Fruit fly (Drosophila melanogaster): ENCODE data around the gene Raf.

The Raf gene

dm6 chrX:2329312-2329711 is 34.0 kb downstream of the Raf start:
- TF ChIP-seq vnd (GFP tag; IDR thresholded peaks at IDR 0.05; ENCODE audit: partially characterized antibody) (no peak), CG10366 (GFP tag; IDR thresholded peaks at IDR 0.05) (peak; percentile 84), ind (GFP tag; optimal IDR thresholded peaks at IDR 0.05) (peak; percentile 74), pho (GFP tag; optimal IDR thresholded peaks at IDR 0.05) (peak; percentile 72), CG13287 (GFP tag; IDR thresholded peaks at IDR 0.05; ENCODE audit: partially characterized antibody) (no peak), slou (GFP tag; optimal IDR thresholded peaks at IDR 0.05) (peak; percentile 64), mld (GFP tag; IDR thresholded peaks at IDR 0.05; ENCODE audit: partially characterized antibody) (no peak), E2f2 (GFP tag; IDR thresholded peaks at IDR 0.05) (peak; percentile 56), CG13123 (GFP tag; optimal IDR thresholded peaks at IDR 0.05) (peak; percentile 45), pum (GFP tag; optimal IDR thresholded peaks at IDR 0.05) (peak; percentile 68), Sox102F (GFP tag; optimal IDR thresholded peaks at IDR 0.05) (peak; percentile 75), amos (GFP tag; IDR thresholded peaks at IDR 0.05; ENCODE audit: partially characterized antibody) (no peak), CG11695 (GFP tag; IDR thresholded peaks at IDR 0.05) (peak; percentile 53; the same call in 1 of the 3 replicates), CG14965 (GFP tag; optimal IDR thresholded peaks at IDR 0.05; ENCODE audit: borderline replicate concordance) (no peak), CG17802 (tag; optimal IDR thresholded peaks at IDR 0.05) (peak; percentile 30), CG1832 (GFP tag; optimal IDR thresholded peaks at IDR 0.05) (no peak), ems (GFP tag; optimal IDR thresholded peaks at IDR 0.05) (no peak), NFAT (GFP tag; IDR thresholded peaks at IDR 0.05) (no peak), kay (GFP tag; optimal IDR thresholded peaks at IDR 0.05) (peak; percentile 31), BtbVII (GFP tag; optimal IDR thresholded peaks at IDR 0.05) (peak; percentile 40), Jarid2 (GFP tag; optimal IDR thresholded peaks at IDR 0.05) (no peak), fd96Cb (tag; optimal IDR thresholded peaks at IDR 0.05) (peak; percentile 48), Stat92E (GFP tag; optimal IDR thresholded peaks at IDR 0.05) (no peak), CG7745 (tag; optimal IDR thresholded peaks at IDR 0.05) (no peak), MBD-R2 (GFP tag; IDR thresholded peaks at IDR 0.05) (peak; percentile 29; the same call in 1 of the 2 replicates), Fer2 (tag; optimal IDR thresholded peaks at IDR 0.05) (peak; percentile 2), tap (tag; optimal IDR thresholded peaks at IDR 0.05) (peak; percentile 50), cad (GFP tag; optimal IDR thresholded peaks at IDR 0.05) (no peak), CG12659 (GFP tag; optimal IDR thresholded peaks at IDR 0.05) (peak; percentile 68), chif (GFP tag; optimal IDR thresholded peaks at IDR 0.05) (peak; percentile 80 to 87), en (GFP tag; optimal IDR thresholded peaks at IDR 0.05) (peak; percentile 25), CG9932 (GFP tag; IDR thresholded peaks at IDR 0.05) (0 out of 2 replicates have a peak, but pooled peaks have one; percentile 16), wek (GFP tag; optimal IDR thresholded peaks at IDR 0.05) (no peak), Bdp1 (GFP tag; optimal IDR thresholded peaks at IDR 0.05) (peak; percentile 52), nau (GFP tag; optimal IDR thresholded peaks at IDR 0.05) (peak; percentile 2), CG14014 (GFP tag; IDR thresholded peaks at IDR 0.05) (peak; percentile 87), ranshi (GFP tag; IDR thresholded peaks at IDR 0.05) (peak; percentile 61; the same call in 1 of the 2 replicates), Aef1 (GFP tag; IDR thresholded peaks at IDR 0.05) (peak; percentile 57; the same call in 1 of the 3 replicates), CG13424 (tag; optimal IDR thresholded peaks at IDR 0.05) (peak; percentile 55), CG9437 (GFP tag; optimal IDR thresholded peaks at IDR 0.05) (peak; percentile 46), az2 (GFP tag; optimal IDR thresholded peaks at IDR 0.05) (peak; percentile 82), Antp (GFP tag; optimal IDR thresholded peaks at IDR 0.05) (peak; percentile 76), seq (GFP tag; IDR thresholded peaks at IDR 0.05) (peak; percentile 81), Nf-YB (GFP tag; optimal IDR thresholded peaks at IDR 0.05) (peak; percentile 31), cato (GFP tag; optimal IDR thresholded peaks at IDR 0.05; ENCODE audit: borderline replicate concordance) (peak; percentile 46), sens-2 (GFP tag; IDR thresholded peaks at IDR 0.05) (0 out of 2 replicates have a peak, but pooled peaks have one; percentile 50), CG17912 (GFP tag; optimal IDR thresholded peaks at IDR 0.05) (no peak), ftz-f1 (GFP tag; optimal IDR thresholded peaks at IDR 0.05) (no peak), Dip2 (GFP tag; IDR thresholded peaks at IDR 0.05) (no peak), tll (GFP tag; optimal IDR thresholded peaks at IDR 0.05) (no peak)
